Fruit fly (Drosophila melanogaster): Measurements from ENCODE around the gene CG6661.

The CG6661 gene

DNA sequence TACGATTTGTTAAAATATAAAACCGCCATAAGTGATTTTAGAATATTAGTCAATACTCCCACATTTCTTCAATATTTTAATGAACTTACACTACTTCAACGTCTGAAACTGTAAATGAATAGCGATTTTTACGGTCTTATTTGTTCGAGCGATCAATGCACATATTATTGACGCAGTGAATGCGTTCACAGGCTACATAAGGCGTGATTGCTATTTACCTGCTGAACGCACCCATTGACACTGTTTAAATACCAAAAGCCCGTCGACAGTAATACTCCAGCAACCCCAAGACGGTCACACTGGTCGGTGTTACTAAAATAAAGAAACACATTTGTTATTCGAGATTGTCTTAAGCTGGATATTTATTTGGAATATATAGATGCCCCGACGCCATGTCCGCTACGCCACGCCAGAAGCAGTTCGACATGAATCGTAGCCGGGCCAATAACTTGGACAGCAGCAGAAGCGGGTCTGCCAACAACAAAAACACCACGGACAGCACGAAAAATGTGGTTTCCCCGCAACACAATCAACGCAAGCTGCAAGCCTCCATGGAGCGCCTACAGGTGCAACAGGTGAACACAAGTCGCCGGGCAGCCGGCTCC is 16.5 kb downstream of the CG6661 start, which contains the start of gene CG6833 (continued):
- TF ChIP-seq Asciz (GFP tag; optimal IDR thresholded peaks at IDR 0.05) = no peak
- TF ChIP-seq CG4730 (GFP tag; IDR thresholded peaks at IDR 0.05) = peak; percentile 83
- TF ChIP-seq CG11085 (GFP tag; IDR thresholded peaks at IDR 0.05) = peak; percentile 74
- TF ChIP-seq Vsx1 (GFP tag; optimal IDR thresholded peaks at IDR 0.05) = no peak
- TF ChIP-seq Stat92E (GFP tag; optimal IDR thresholded peaks at IDR 0.05) = no peak
- peak; percentile 65 for TF ChIP-seq zen (tag; optimal IDR thresholded peaks at IDR 0.05)
- TF ChIP-seq Hr3 (GFP tag; optimal IDR thresholded peaks at IDR 0.05) = peak; percentile 67
- no peak for TF ChIP-seq CG6791 (GFP tag; IDR thresholded peaks at IDR 0.05; ENCODE audit: partially characterized antibody)
- peak; percentile 82 for TF ChIP-seq Dip3 (GFP tag; optimal IDR thresholded peaks at IDR 0.05)
- TF ChIP-seq tap (tag; optimal IDR thresholded peaks at IDR 0.05) = no peak
- peak; percentile 82 for TF ChIP-seq CG10366 (GFP tag; IDR thresholded peaks at IDR 0.05)
- no peak for TF ChIP-seq tna (GFP tag; IDR thresholded peaks at IDR 0.05; ENCODE audit: partially characterized antibody)
- no peak for TF ChIP-seq D19B (GFP tag; optimal IDR thresholded peaks at IDR 0.05)
- TF ChIP-seq CG15073 (GFP tag; optimal IDR thresholded peaks at IDR 0.05) = no peak
- TF ChIP-seq chinmo (GFP tag; IDR thresholded peaks at IDR 0.05; ENCODE audit: partially characterized antibody) = no peak
- TF ChIP-seq lilli (GFP tag; optimal IDR thresholded peaks at IDR 0.05) = peak; percentile 85
- peak; percentile 55; the same call in 1 of the 2 replicates for TF ChIP-seq CG32767 (GFP tag; IDR thresholded peaks at IDR 0.05)
- TF ChIP-seq H15 (GFP tag; IDR thresholded peaks at IDR 0.05) = peak; percentile 76
- peak; percentile 88 for TF ChIP-seq CG32532 (GFP tag; IDR thresholded peaks at IDR 0.05)
- peak; percentile 76 for TF ChIP-seq Atf-2 (GFP tag; optimal IDR thresholded peaks at IDR 0.05)
- TF ChIP-seq CG7372 (GFP tag; IDR thresholded peaks at IDR 0.05) = peak; percentile 76
- peak; percentile 84 for TF ChIP-seq mam (GFP tag; optimal IDR thresholded peaks at IDR 0.05)
- no peak for TF ChIP-seq Doc2 (GFP tag; IDR thresholded peaks at IDR 0.05)
- TF ChIP-seq Bdp1 (GFP tag; optimal IDR thresholded peaks at IDR 0.05) = no peak
- peak; percentile 18 for TF ChIP-seq Dad (GFP tag; optimal IDR thresholded peaks at IDR 0.05)
- TF ChIP-seq CG9876 (GFP tag; optimal IDR thresholded peaks at IDR 0.05) = peak; percentile 77
- peak; percentile 56 for TF ChIP-seq CG10959 (GFP tag; IDR thresholded peaks at IDR 0.05)
- no peak for TF ChIP-seq Trl (optimal IDR thresholded peaks at IDR 0.05)
- peak; percentile 76 for TF ChIP-seq Trl (GFP tag; optimal IDR thresholded peaks at IDR 0.05)
- TF ChIP-seq br (optimal IDR thresholded peaks at IDR 0.05) = no peak
- TF ChIP-seq zen2 (GFP tag; IDR thresholded peaks at IDR 0.05; ENCODE audit: partially characterized antibody) = no peak
- TF ChIP-seq ara (GFP tag; IDR thresholded peaks at IDR 0.05) = peak; percentile 61; the same call in 1 of the 2 replicates
- TF ChIP-seq NK7.1 (GFP tag; optimal IDR thresholded peaks at IDR 0.05) = peak; percentile 78
- peak; percentile 44 for TF ChIP-seq Usf (GFP tag; optimal IDR thresholded peaks at IDR 0.05)
- TF ChIP-seq HLH54F (GFP tag; optimal IDR thresholded peaks at IDR 0.05) = peak; percentile 73
- peak; percentile 94 for TF ChIP-seq NFAT (GFP tag; IDR thresholded peaks at IDR 0.05)
- peak; percentile 60; the same call in 1 of the 2 replicates for TF ChIP-seq CG32772 (GFP tag; IDR thresholded peaks at IDR 0.05)
- TF ChIP-seq CG6254 (GFP tag; optimal IDR thresholded peaks at IDR 0.05) = peak; percentile 53
- peak; percentile 96 for TF ChIP-seq Med (GFP tag)
- no peak for TF ChIP-seq Neu2 (GFP tag; optimal IDR thresholded peaks at IDR 0.05; ENCODE audit: borderline replicate concordance)
- TF ChIP-seq unpg (GFP tag; optimal IDR thresholded peaks at IDR 0.05) = peak; percentile 45
- TF ChIP-seq Elba2 (GFP tag; optimal IDR thresholded peaks at IDR 0.05) = peak; percentile 3
- TF ChIP-seq gfzf (GFP tag; optimal IDR thresholded peaks at IDR 0.05) = peak; percentile 92
- peak; percentile 60 for TF ChIP-seq emc (GFP tag; optimal IDR thresholded peaks at IDR 0.05)
- peak; percentile 49 for TF ChIP-seq ash1 (GFP tag; optimal IDR thresholded peaks at IDR 0.05)
- TF ChIP-seq kah (GFP tag; optimal IDR thresholded peaks at IDR 0.05) = no peak
- peak; percentile 50 for TF ChIP-seq fu2 (GFP tag; optimal IDR thresholded peaks at IDR 0.05)
- TF ChIP-seq Bgb (GFP tag; IDR thresholded peaks at IDR 0.05; ENCODE audit: partially characterized antibody) = no peak
- peak; percentile 38 for TF ChIP-seq CG12744 (GFP tag; optimal IDR thresholded peaks at IDR 0.05)
- peak; percentile 32 for TF ChIP-seq BEAF-32 (GFP tag; optimal IDR thresholded peaks at IDR 0.05)
- TF ChIP-seq CG4282 (GFP tag; optimal IDR thresholded peaks at IDR 0.05) = no peak
